Fruit fly (Drosophila melanogaster): ENCODE data around the gene Cpr67B.

Gene Cpr67B

DNA sequence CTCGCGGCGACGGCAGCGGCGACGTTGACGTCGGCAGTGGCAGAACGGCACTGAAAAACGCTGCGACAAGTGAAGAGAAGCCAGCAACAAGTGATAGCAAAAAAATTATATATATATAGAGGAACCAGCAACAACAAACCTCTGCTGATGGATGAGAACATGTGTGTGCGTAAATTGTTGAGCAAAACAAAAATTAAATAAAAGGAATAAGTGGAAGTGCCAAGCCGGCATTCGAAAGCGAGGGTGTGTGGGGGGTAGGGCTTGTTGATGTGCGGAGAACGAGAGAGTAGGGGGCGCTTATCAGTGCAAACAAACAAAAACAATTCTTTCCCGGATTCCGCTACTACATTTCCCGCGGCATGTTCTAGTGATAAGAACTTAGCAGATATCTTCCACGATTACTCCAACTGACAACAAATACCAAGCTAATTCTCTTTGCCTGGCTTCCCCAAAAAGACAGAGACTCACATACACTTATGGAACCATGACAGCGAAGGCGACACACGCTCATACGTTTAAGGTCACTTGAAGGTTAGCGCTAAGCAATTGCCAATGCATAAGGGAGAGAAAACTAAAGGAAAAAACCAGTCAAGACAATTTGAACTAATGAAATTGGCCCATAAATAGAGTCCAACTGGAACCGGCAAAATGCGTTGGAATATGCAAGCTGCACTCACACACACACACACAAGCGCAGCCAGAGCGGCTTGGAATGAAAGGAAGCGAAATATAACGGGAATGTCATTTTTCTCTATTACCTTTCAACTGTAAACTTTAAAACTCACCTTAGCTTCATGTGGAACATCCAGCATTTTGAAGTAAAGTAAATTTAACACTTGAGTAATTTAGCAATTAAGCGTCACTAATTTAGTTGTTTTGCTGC is 46.5 kb upstream of the Cpr67B start (continued):
- TF ChIP-seq CG7745 (tag; optimal IDR thresholded peaks at IDR 0.05) (no peak), CG13894 (tag; optimal IDR thresholded peaks at IDR 0.05) (no peak), CG3281 (GFP tag; optimal IDR thresholded peaks at IDR 0.05) (no peak), pb (GFP tag; optimal IDR thresholded peaks at IDR 0.05) (no peak), trh (GFP tag; optimal IDR thresholded peaks at IDR 0.05) (no peak), dmrt99B (tag; optimal IDR thresholded peaks at IDR 0.05) (no peak), prd (optimal IDR thresholded peaks at IDR 0.05) (no peak), prd (GFP tag; IDR thresholded peaks at IDR 0.05) (no peak), nerfin-1 (tag; optimal IDR thresholded peaks at IDR 0.05) (no peak), lbe (GFP tag; optimal IDR thresholded peaks at IDR 0.05) (peak; percentile 23), hb (GFP tag; IDR thresholded peaks at IDR 0.05; ENCODE audit: partially characterized antibody) (no peak), CG32772 (GFP tag; IDR thresholded peaks at IDR 0.05) (no peak), wek (GFP tag; optimal IDR thresholded peaks at IDR 0.05) (no peak), Chrac-16 (GFP tag; optimal IDR thresholded peaks at IDR 0.05) (no peak), ro (GFP tag; IDR thresholded peaks at IDR 0.05) (no peak), CG4282 (GFP tag; optimal IDR thresholded peaks at IDR 0.05) (no peak), Myb (GFP tag; optimal IDR thresholded peaks at IDR 0.05) (no peak), bbx (GFP tag; IDR thresholded peaks at IDR 0.05; ENCODE audit: partially characterized antibody) (0 out of 2 replicates have a peak, but pooled peaks have one; percentile 19), CG1529 (GFP tag; optimal IDR thresholded peaks at IDR 0.05) (no peak), insv (GFP tag; optimal IDR thresholded peaks at IDR 0.05) (peak in 1 of 2 experiments; percentile 88), Poxn (GFP tag; IDR thresholded peaks at IDR 0.05) (no peak), zfh2 (GFP tag; optimal IDR thresholded peaks at IDR 0.05) (no peak), CG12391 (tag; optimal IDR thresholded peaks at IDR 0.05) (no peak), CG17612 (GFP tag; IDR thresholded peaks at IDR 0.05) (no peak), CG8359 (GFP tag; optimal IDR thresholded peaks at IDR 0.05; ENCODE audit: borderline replicate concordance) (no peak), CG12769 (tag; optimal IDR thresholded peaks at IDR 0.05) (peak; percentile 60)

dm6 chr3L:9358713-9359040 is 45.9 kb upstream of the Cpr67B start, which contains the start of the genes UGP and Svip:
UGP (minus strand) TSS chr3L:9358935.
Svip (plus strand) TSS chr3L:9358999.
- TF ChIP-seq CG34224 (GFP tag; IDR thresholded peaks at IDR 0.05; ENCODE audit: partially characterized antibody) (0 out of 3 replicates have a peak, but pooled peaks have one; percentile 15), CG18262 (tag; optimal IDR thresholded peaks at IDR 0.05) (no peak), Drgx (GFP tag; IDR thresholded peaks at IDR 0.05) (peak; percentile 65; the same call in 1 of the 2 replicates), CG8944 (GFP tag; optimal IDR thresholded peaks at IDR 0.05) (no peak), Side (GFP tag; optimal IDR thresholded peaks at IDR 0.05) (no peak), E2f2 (GFP tag; IDR thresholded peaks at IDR 0.05) (peak; percentile 30; the same call in 1 of the 2 replicates), CG30020 (tag; optimal IDR thresholded peaks at IDR 0.05) (no peak), CG2678 (tag; optimal IDR thresholded peaks at IDR 0.05) (peak; percentile 1), NfI (GFP tag; optimal IDR thresholded peaks at IDR 0.05) (peak; percentile 11), CG4282 (GFP tag; optimal IDR thresholded peaks at IDR 0.05) (peak; percentile 27), sim (GFP tag; IDR thresholded peaks at IDR 0.05) (no peak), Med (GFP tag) (peak; percentile 84), Bteb2 (GFP tag; optimal IDR thresholded peaks at IDR 0.05) (peak; percentile 10), Ets97D (GFP tag; optimal IDR thresholded peaks at IDR 0.05) (peak; percentile 3), CG7357 (GFP tag; IDR thresholded peaks at IDR 0.05) (no peak), exex (tag; optimal IDR thresholded peaks at IDR 0.05) (peak; percentile 13), CG4360 (GFP tag; IDR thresholded peaks at IDR 0.05) (0 out of 2 replicates have a peak, but pooled peaks have one; percentile 5), CG12769 (tag; optimal IDR thresholded peaks at IDR 0.05) (peak; percentile 27), ftz-f1 (GFP tag; optimal IDR thresholded peaks at IDR 0.05) (no peak), Lim3 (GFP tag; IDR thresholded peaks at IDR 0.05) (no peak), CG1603 (tag; optimal IDR thresholded peaks at IDR 0.05) (peak; percentile 41), Dip2 (GFP tag; IDR thresholded peaks at IDR 0.05) (no peak), CG3163 (GFP tag; optimal IDR thresholded peaks at IDR 0.05) (no peak), wor (GFP tag; IDR thresholded peaks at IDR 0.05) (no peak), MBD-R2 (GFP tag; IDR thresholded peaks at IDR 0.05) (peak; percentile 51; the same call in 1 of the 2 replicates), CG9609 (GFP tag; optimal IDR thresholded peaks at IDR 0.05) (no peak)
